Worm (Caenorhabditis elegans): ENCODE data around the gene R160.10.

DNA sequence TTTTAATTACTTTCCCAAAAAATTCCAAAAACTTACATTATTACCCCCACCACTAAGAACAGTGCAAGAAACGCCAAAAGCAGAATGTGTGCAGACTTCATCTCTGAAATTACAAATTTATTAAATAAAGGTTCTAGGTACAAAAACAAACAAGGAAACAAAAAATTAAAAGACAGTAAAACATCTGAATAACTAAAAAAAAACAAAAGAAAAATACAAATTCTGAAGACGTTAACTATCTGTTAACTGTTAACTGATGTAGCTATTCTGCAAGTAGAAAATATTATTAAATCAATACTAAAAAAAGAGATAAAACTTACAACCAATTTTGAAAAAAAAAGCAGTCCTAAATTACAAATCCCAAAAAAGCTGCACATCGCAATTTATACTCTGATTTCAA is 4.1 kb upstream of the R160.10 start, which contains the start of gene R160.13:
- TF ChIP-seq ztf-23 (GFP tag; IDR thresholded peaks at IDR 0.05) (no peak), ref-1 (GFP tag; conservative IDR thresholded peaks at IDR 0.05) (no peak), ztf-29 (GFP tag; IDR thresholded peaks at IDR 0.05) (no peak), klf-2 (GFP tag; conservative IDR thresholded peaks at IDR 0.05) (no peak), med-1 (GFP tag; optimal IDR thresholded peaks at IDR 0.05; ENCODE audit: insufficient read depth) (no peak)

Data from whole organism, midembryonic.